Fruit fly (Drosophila melanogaster): ENCODE measurements around the gene SmB.

DNA sequence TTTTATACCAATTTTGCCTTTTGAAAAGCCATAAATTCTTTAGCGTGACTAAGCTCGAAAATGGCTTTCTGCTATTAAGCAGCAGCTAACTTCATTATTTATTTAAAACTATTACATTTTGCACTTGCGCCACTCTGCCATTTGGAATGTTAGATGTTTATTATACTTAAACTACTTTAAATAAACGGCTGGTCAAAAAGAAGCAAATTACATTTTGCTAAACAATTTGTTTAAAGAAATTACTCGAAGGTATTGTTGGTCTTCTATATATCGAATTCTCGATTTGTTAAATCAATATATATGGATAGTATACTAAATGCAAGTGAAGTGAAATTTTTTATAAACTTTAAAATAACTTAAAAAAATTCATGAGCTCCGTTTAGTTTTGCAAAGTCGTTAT, 25.9 kb upstream of the SmB start, which contains the start of gene ppk10:
- TF ChIP-seq h (GFP tag; optimal IDR thresholded peaks at IDR 0.05) (no peak), Rel (GFP tag; optimal IDR thresholded peaks at IDR 0.05) (no peak), Rel (tag; optimal IDR thresholded peaks at IDR 0.05) (no peak), pan (optimal IDR thresholded peaks at IDR 0.05) (no peak), fru (GFP tag; optimal IDR thresholded peaks at IDR 0.05) (no peak), lola (GFP tag; optimal IDR thresholded peaks at IDR 0.05) (no peak), Myc (optimal IDR thresholded peaks at IDR 0.05) (no peak), Sp1 (GFP tag; optimal IDR thresholded peaks at IDR 0.05) (no peak), CG32264 (GFP tag; optimal IDR thresholded peaks at IDR 0.05) (no peak), dmrt93B (GFP tag; optimal IDR thresholded peaks at IDR 0.05) (no peak)

Data from whole organism, wandering third instar larva.